Fruit fly (Drosophila melanogaster): ENCODE data around the gene Ptpmeg.
A peak's percentile ranks its signal among the peaks of the same experiment; 100 is the strongest.

Ptpmeg gene

dm6 chr3L:346656-347640 is 19.1 kb downstream of the Ptpmeg start, which contains the start of gene mth (continued):
- TF ChIP-seq lab (GFP tag; optimal IDR thresholded peaks at IDR 0.05), result peak; percentile 8
- TF ChIP-seq knrl (GFP tag; IDR thresholded peaks at IDR 0.05; ENCODE audit: partially characterized antibody), result peak; percentile 100
- TF ChIP-seq CG3163 (GFP tag; optimal IDR thresholded peaks at IDR 0.05), result no peak
- TF ChIP-seq CG7928 (GFP tag; optimal IDR thresholded peaks at IDR 0.05), result peak; percentile 36
- no peak for TF ChIP-seq CG3065 (GFP tag; optimal IDR thresholded peaks at IDR 0.05)
- no peak for TF ChIP-seq schlank (tag; optimal IDR thresholded peaks at IDR 0.05)
- no peak for TF ChIP-seq NK7.1 (GFP tag; optimal IDR thresholded peaks at IDR 0.05)
- no peak for TF ChIP-seq CG31365 (tag; optimal IDR thresholded peaks at IDR 0.05)
- no peak for TF ChIP-seq CG31441 (GFP tag; IDR thresholded peaks at IDR 0.05)
- TF ChIP-seq unpg (GFP tag; optimal IDR thresholded peaks at IDR 0.05), result no peak
- TF ChIP-seq jigr1 (GFP tag; IDR thresholded peaks at IDR 0.05), result no peak
- TF ChIP-seq bigmax (GFP tag; optimal IDR thresholded peaks at IDR 0.05), result no peak
- no peak for TF ChIP-seq Lim3 (GFP tag; IDR thresholded peaks at IDR 0.05)
- TF ChIP-seq ara (GFP tag; IDR thresholded peaks at IDR 0.05), result no peak
- peak; percentile 38 for TF ChIP-seq CG4424 (GFP tag; optimal IDR thresholded peaks at IDR 0.05)
- peak; percentile 73 for TF ChIP-seq CG17186 (GFP tag; optimal IDR thresholded peaks at IDR 0.05)
- TF ChIP-seq bsh (GFP tag; optimal IDR thresholded peaks at IDR 0.05), result peak in 1 of 2 experiments; percentile 47
- peak; percentile 89 for TF ChIP-seq CG9437 (GFP tag; optimal IDR thresholded peaks at IDR 0.05)
- peak; percentile 94 for TF ChIP-seq CG7963 (GFP tag; IDR thresholded peaks at IDR 0.05; ENCODE audit: partially characterized antibody)
- TF ChIP-seq bab2 (GFP tag; optimal IDR thresholded peaks at IDR 0.05), result peak; percentile 5
- TF ChIP-seq esg (GFP tag; conservative IDR thresholded peaks at IDR 0.05), result no peak
- TF ChIP-seq Oaz (GFP tag; IDR thresholded peaks at IDR 0.05), result no peak
- peak; percentile 15 for TF ChIP-seq pb (GFP tag; optimal IDR thresholded peaks at IDR 0.05)
- TF ChIP-seq fd64A (GFP tag; optimal IDR thresholded peaks at IDR 0.05), result no peak
- TF ChIP-seq CG11504 (tag; optimal IDR thresholded peaks at IDR 0.05), result peak; percentile 57
- no peak for TF ChIP-seq dimm (GFP tag; IDR thresholded peaks at IDR 0.05)
- peak; percentile 65 for TF ChIP-seq CG4617 (GFP tag; optimal IDR thresholded peaks at IDR 0.05; ENCODE audit: borderline replicate concordance)
- no peak for TF ChIP-seq CG5245 (GFP tag; optimal IDR thresholded peaks at IDR 0.05)
- no peak for TF ChIP-seq Fer3 (tag; optimal IDR thresholded peaks at IDR 0.05)
- TF ChIP-seq CG12744 (GFP tag; optimal IDR thresholded peaks at IDR 0.05), result no peak
- TF ChIP-seq ap (GFP tag; IDR thresholded peaks at IDR 0.05), result no peak
- no peak for TF ChIP-seq danr (GFP tag; IDR thresholded peaks at IDR 0.05)
- TF ChIP-seq repo (GFP tag; optimal IDR thresholded peaks at IDR 0.05), result no peak
- peak; percentile 49; the same call in 2 of the 3 replicates for TF ChIP-seq dysf (GFP tag; IDR thresholded peaks at IDR 0.05)
- TF ChIP-seq CG6175 (GFP tag; IDR thresholded peaks at IDR 0.05), result no peak
- TF ChIP-seq run (tag; optimal IDR thresholded peaks at IDR 0.05), result no peak
- TF ChIP-seq Scr (GFP tag; IDR thresholded peaks at IDR 0.05; ENCODE audit: partially characterized antibody), result peak; percentile 99
- TF ChIP-seq luna (GFP tag; optimal IDR thresholded peaks at IDR 0.05), result peak; percentile 33
- TF ChIP-seq bowl (GFP tag; IDR thresholded peaks at IDR 0.05), result no peak
- TF ChIP-seq Nf-YC (tag; optimal IDR thresholded peaks at IDR 0.05), result peak; percentile 24
- TF ChIP-seq CG10654 (GFP tag; optimal IDR thresholded peaks at IDR 0.05), result no peak
- no peak for TF ChIP-seq otp (GFP tag; IDR thresholded peaks at IDR 0.05)
- peak; percentile 42; the same call in 1 of the 2 replicates for TF ChIP-seq Adf1 (GFP tag; IDR thresholded peaks at IDR 0.05)
- TF ChIP-seq ttk (GFP tag; IDR thresholded peaks at IDR 0.05), result no peak
- peak; percentile 16 for TF ChIP-seq CG15011 (GFP tag; optimal IDR thresholded peaks at IDR 0.05)
- TF ChIP-seq ase (GFP tag; IDR thresholded peaks at IDR 0.05), result 0 out of 3 replicates have a peak, but pooled peaks have one; percentile 36
- TF ChIP-seq TFAM (GFP tag; optimal IDR thresholded peaks at IDR 0.05), result no peak
- no peak for TF ChIP-seq CG31224 (GFP tag; IDR thresholded peaks at IDR 0.05)
- TF ChIP-seq CG15269 (tag; optimal IDR thresholded peaks at IDR 0.05), result peak; percentile 12

Measured in whole organism, embryonic.